Worm (Caenorhabditis elegans): ENCODE measurements around the gene grl-21.
A peak's percentile ranks its signal among the peaks of the same experiment; 100 is the strongest.

grl-21 gene

DNA sequence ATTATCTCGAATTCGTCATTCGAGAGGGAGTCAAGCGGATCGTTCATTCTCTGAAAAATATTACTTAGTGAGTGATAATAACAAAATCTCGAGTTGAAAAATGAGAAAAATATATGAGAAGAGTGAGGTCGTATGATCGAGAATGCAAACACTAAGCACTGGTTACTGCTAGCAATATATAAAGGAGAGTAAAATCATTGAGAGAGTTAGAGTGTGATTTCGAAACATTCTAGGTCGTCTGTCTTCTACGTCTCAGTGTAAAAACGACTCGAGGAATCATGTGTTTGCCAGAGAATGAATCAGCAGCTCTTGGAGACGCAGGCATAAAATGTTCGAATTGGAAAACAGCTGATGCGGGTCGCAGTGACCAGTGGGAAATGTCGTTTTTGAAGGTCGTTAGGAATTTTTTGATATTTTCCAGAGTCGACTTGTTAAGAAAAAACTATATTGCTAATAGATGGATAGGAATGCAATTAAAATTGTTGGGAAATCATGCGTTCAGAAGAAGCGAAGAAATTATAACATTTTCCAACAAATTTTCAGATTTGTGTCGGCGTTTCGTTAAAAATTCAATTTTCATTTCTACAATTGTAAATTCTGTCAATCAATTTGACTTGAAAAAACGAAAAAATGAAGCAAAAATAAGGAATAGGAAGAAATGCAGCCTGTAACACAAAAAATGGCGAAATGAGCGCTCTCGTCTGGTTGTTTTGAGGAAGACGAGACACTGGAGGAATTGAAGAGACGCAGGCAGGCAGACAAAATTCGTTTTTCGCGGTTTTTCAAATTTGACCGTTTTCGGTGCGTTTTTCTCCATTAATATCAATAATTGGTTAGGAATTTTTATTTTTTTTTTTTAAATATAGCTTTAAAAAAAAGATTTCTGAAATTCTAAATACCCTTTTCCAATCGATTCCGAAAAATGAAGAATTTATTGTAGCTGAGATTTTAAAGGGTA, 40.0 kb upstream of the grl-21 start, which contains the start of gene allo-1 (continued):
- TF ChIP-seq nhr-129 (tag; optimal IDR thresholded peaks at IDR 0.05) (peak; percentile 96), peb-1 (tag; optimal IDR thresholded peaks at IDR 0.05) (no peak), egl-27 (tag; optimal IDR thresholded peaks at IDR 0.05) (no peak), nhr-6 (tag; optimal IDR thresholded peaks at IDR 0.05) (peak; percentile 46)

DNA sequence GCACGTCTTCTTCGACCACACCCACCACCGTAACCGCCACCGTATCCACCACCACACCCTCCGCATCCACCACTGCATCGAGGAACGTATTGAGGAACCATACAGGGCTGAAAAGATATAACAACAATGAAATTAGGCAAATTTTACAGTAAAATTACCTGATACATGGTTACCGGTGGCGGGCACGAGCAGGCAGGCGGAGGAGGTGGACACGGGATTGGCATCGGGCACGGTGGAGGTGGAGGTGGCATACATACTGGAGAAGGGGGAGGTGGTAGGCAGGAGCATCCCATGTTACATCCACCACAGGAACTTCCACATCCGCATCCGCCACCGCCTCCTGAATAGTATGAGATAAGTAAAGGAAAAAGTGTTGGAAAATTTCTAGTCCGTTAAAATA, 38.8 kb upstream of the grl-21 start:
- TF ChIP-seq sem-4 (tag; optimal IDR thresholded peaks at IDR 0.05) (no peak), Y55F3AM.14 (GFP tag; optimal IDR thresholded peaks at IDR 0.05) (no peak), nhr-12 (tag; optimal IDR thresholded peaks at IDR 0.05) (no peak), sma-9 (GFP tag; optimal IDR thresholded peaks at IDR 0.05) (no peak), sma-9 (tag; optimal IDR thresholded peaks at IDR 0.05) (no peak), ztf-11 (tag; optimal IDR thresholded peaks at IDR 0.05) (no peak)

DNA sequence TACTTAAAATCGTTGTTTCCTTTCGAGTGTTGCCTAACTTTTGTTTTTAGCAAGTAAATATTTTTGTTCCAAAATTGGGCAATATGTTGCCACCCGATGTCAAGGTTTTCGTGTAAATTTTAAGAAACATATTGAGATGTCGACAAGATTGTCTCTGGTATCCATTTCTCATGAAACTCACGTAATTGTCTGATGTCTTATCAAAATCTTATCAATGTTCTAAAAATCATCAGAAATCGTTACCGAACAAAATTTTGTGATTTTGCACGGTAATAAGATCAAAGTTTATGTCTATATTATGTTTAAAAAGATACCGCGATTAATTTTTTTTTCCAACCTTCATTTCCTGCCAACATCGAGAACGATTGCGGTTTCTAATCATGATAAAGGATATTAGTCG, 38.3 kb upstream of the grl-21 start:
- no peak for TF ChIP-seq nhr-6 (tag; optimal IDR thresholded peaks at IDR 0.05)
- no peak for TF ChIP-seq aly-2 (tag; optimal IDR thresholded peaks at IDR 0.05)
- TF ChIP-seq nhr-77 (tag; optimal IDR thresholded peaks at IDR 0.05), result no peak
- no peak for TF ChIP-seq sem-4 (tag; optimal IDR thresholded peaks at IDR 0.05)
- no peak for TF ChIP-seq snpc-4 (tag; optimal IDR thresholded peaks at IDR 0.05)
- TF ChIP-seq elt-1 (tag; optimal IDR thresholded peaks at IDR 0.05), result no peak
- no peak for TF ChIP-seq peb-1 (tag; optimal IDR thresholded peaks at IDR 0.05)
- TF ChIP-seq ceh-16 (tag; optimal IDR thresholded peaks at IDR 0.05), result no peak
- TF ChIP-seq blmp-1 (tag; optimal IDR thresholded peaks at IDR 0.05; ENCODE audit: insufficient read depth), result no peak
- no peak for TF ChIP-seq lin-13 (GFP tag; optimal IDR thresholded peaks at IDR 0.05)

DNA sequence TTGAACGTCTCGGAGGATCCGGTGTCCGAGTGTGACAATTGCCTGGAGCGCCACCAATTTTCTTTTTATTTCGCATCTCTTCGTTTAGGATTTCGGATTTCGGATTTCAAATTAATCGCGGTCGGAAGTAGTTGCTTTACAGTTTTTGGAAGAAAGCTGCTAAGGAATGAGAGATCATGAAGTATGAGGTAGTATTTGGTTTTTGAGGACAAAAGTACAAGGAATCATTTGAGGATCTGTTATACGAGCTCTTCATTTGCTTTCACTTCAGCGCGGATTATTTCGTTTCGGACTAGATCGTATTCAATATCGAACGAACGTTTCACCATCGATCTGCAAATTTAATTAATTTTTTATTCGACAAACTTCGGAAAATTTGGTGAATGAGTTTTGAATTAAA, 37.6 kb upstream of the grl-21 start, which contains the start of gene R102.11:
Gene R102.11, minus strand, starts transcription at position 101 of the 400 bp plus-strand sequence.
- no peak for TF ChIP-seq ama-1 (optimal IDR thresholded peaks at IDR 0.05)
- TF ChIP-seq F13H6.1 (tag; optimal IDR thresholded peaks at IDR 0.05), result no peak
- TF ChIP-seq mbf-1 (tag; optimal IDR thresholded peaks at IDR 0.05), result no peak
- no peak for TF ChIP-seq unc-39 (tag; optimal IDR thresholded peaks at IDR 0.05)
- no peak for TF ChIP-seq dmd-4 (tag; optimal IDR thresholded peaks at IDR 0.05)
- no peak for TF ChIP-seq egl-27 (tag; optimal IDR thresholded peaks at IDR 0.05)
- TF ChIP-seq peb-1 (tag; optimal IDR thresholded peaks at IDR 0.05), result no peak
- TF ChIP-seq aly-2 (tag; optimal IDR thresholded peaks at IDR 0.05), result no peak
- TF ChIP-seq mdl-1 (tag; optimal IDR thresholded peaks at IDR 0.05), result no peak
- TF ChIP-seq elt-1 (tag; optimal IDR thresholded peaks at IDR 0.05), result no peak
- no peak for TF ChIP-seq unc-55 (GFP tag; optimal IDR thresholded peaks at IDR 0.05)
- no peak for TF ChIP-seq nhr-12 (tag; optimal IDR thresholded peaks at IDR 0.05)
- TF ChIP-seq gmeb-1 (tag; optimal IDR thresholded peaks at IDR 0.05), result no peak
- no peak for TF ChIP-seq nhr-6 (tag; optimal IDR thresholded peaks at IDR 0.05)
- TF ChIP-seq sem-4 (tag; optimal IDR thresholded peaks at IDR 0.05), result no peak
- TF ChIP-seq lsy-2 (tag; optimal IDR thresholded peaks at IDR 0.05), result no peak
- no peak for TF ChIP-seq blmp-1 (tag; optimal IDR thresholded peaks at IDR 0.05; ENCODE audit: insufficient read depth)
- TF ChIP-seq nhr-21 (tag; optimal IDR thresholded peaks at IDR 0.05), result no peak

DNA sequence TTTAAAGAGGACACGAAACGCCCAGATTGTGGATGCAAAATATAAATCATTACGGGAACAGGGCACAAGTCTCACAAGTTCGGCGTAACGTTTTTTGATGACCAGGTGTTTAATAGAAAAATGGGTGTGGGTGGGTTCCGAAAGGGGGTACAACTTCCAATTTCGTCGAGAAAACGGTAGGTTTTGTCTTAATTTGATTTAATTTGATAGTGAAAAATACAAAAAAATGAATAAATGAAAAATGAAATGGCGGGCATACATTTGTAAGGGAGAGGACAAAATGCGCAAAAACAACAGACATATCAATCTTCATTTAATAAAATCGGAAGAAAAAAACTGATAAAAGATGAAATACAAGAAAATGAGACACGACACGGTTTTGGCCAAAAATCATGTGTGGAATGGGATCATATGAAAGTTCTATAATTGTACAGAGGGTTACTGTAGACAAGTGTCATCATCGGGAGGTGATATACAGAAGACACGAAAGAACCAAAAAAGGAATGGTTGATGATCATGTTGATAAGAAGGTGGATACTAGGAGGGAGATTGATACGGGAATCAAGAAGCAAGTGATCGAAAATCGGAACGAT, 35.3 kb upstream of the grl-21 start:
- TF ChIP-seq fos-1 (tag; optimal IDR thresholded peaks at IDR 0.05), result peak; percentile 12
- TF ChIP-seq nhr-25 (tag; optimal IDR thresholded peaks at IDR 0.05), result no peak
- peak; percentile 60 for TF ChIP-seq nhr-21 (tag; optimal IDR thresholded peaks at IDR 0.05)
- peak; percentile 62 for TF ChIP-seq sma-9 (GFP tag; optimal IDR thresholded peaks at IDR 0.05)
- no peak for TF ChIP-seq sma-9 (tag; optimal IDR thresholded peaks at IDR 0.05)
- no peak for TF ChIP-seq elt-3 (tag; optimal IDR thresholded peaks at IDR 0.05)
- TF ChIP-seq sma-3 (GFP tag; optimal IDR thresholded peaks at IDR 0.05), result peak; percentile 28
- TF ChIP-seq nhr-129 (tag; optimal IDR thresholded peaks at IDR 0.05), result peak; percentile 15
- no peak for TF ChIP-seq unc-55 (GFP tag; optimal IDR thresholded peaks at IDR 0.05)
- TF ChIP-seq lin-39 (tag; optimal IDR thresholded peaks at IDR 0.05), result no peak
